Worm (Caenorhabditis elegans) whole organism, late embryonic: ENCODE data around the gene gldi-11.

ENCODE experiments used
- C08G9.2 ChIP-seq: sonication (generic microtip); optimal IDR thresholded peaks from 2 replicates; lab custom pipeline; 2016; ENCODE audit warnings: mild to moderate bottlenecking, missing genetic modification characterization, moderate library complexity, missing compliant biosample characterization
- F13H6.1 ChIP-seq: sonication (generic microtip); optimal IDR thresholded peaks from 2 replicates; lab custom pipeline; 2016; ENCODE audit warnings: missing genetic modification characterization, missing compliant biosample characterization
- Y22D7AL.16 ChIP-seq: sonication (generic microtip); optimal IDR thresholded peaks from 2 replicates; lab custom pipeline; 2016; ENCODE audit warnings: missing genetic modification characterization, missing compliant biosample characterization
- ceh-14 ChIP-seq: sonication (generic microtip); optimal IDR thresholded peaks from 2 replicates; lab custom pipeline; 2016; ENCODE audit warnings: missing genotype, missing genetic modification characterization, missing compliant biosample characterization
- ceh-22 ChIP-seq: sonication (generic microtip); optimal IDR thresholded peaks from 2 replicates; lab custom pipeline; 2017; ENCODE audit warnings: missing biosample characterization, missing genetic modification characterization
- ceh-24 ChIP-seq: sonication (generic microtip); optimal IDR thresholded peaks from 2 replicates; lab custom pipeline; 2016; ENCODE audit warnings: mild to moderate bottlenecking, missing genetic modification characterization, missing compliant biosample characterization
- ceh-30 ChIP-seq: fragments of 150-350 bp; optimal IDR thresholded peaks from 2 replicates; lab custom pipeline; 2014; ENCODE audit warnings: missing biosample characterization, missing genetic modification characterization
- ceh-45 ChIP-seq: fragments of 200-800 bp; sonication (Bioruptor generic); IDR thresholded peaks from 2 replicates; pipeline ENCODE4 v1.3.6; 2022; ENCODE audit warnings: missing genetic modification reagents, missing genetic modification characterization, missing compliant biosample characterization
- ceh-48 ChIP-seq: sonication (generic microtip); optimal IDR thresholded peaks from 2 replicates; lab custom pipeline; 2016; ENCODE audit warnings: missing genetic modification characterization, inconsistent platforms, missing compliant biosample characterization
- che-1 ChIP-seq: sonication (generic microtip); optimal IDR thresholded peaks from 2 replicates; lab custom pipeline; 2016; ENCODE audit warnings: mild to moderate bottlenecking, missing genetic modification characterization, missing compliant biosample characterization
- dmd-4 ChIP-seq: sonication (generic microtip); optimal IDR thresholded peaks from 2 replicates; lab custom pipeline; 2016; ENCODE audit warnings: borderline replicate concordance, missing genetic modification characterization, missing compliant biosample characterization
- elt-2 ChIP-seq: sonication (generic microtip); optimal IDR thresholded peaks from 2 replicates; lab custom pipeline; 2016; ENCODE audit warnings: missing genetic modification reagents, missing genetic modification characterization, missing compliant biosample characterization
- elt-4 ChIP-seq: sonication (generic microtip); optimal IDR thresholded peaks from 2 replicates; lab custom pipeline; 2016; ENCODE audit warnings: missing genetic modification characterization, missing compliant biosample characterization
- fax-1 ChIP-seq: sonication (generic microtip); optimal IDR thresholded peaks from 2 replicates; lab custom pipeline; 2016; ENCODE audit warnings: missing genotype, missing genetic modification characterization, missing compliant biosample characterization
- fkh-6 ChIP-seq: sonication (generic microtip); optimal IDR thresholded peaks from 2 replicates; lab custom pipeline; 2016; ENCODE audit warnings: missing genetic modification characterization, missing compliant biosample characterization
- hlh-30 ChIP-seq: sonication (generic microtip); optimal IDR thresholded peaks from 2 replicates; lab custom pipeline; 2017; ENCODE audit warnings: antibody characterized with exemption, missing genetic modification characterization, missing compliant biosample characterization; ENCODE audit not compliant: insufficient read depth
- nfya-1 ChIP-seq: sonication (generic microtip); optimal IDR thresholded peaks from 2 replicates; lab custom pipeline; 2017; ENCODE audit warnings: missing genetic modification characterization, mild to moderate bottlenecking, missing compliant biosample characterization, antibody characterized with exemption, moderate library complexity
- nhr-11 ChIP-seq: fragments of 150-350 bp; optimal IDR thresholded peaks from 2 replicates; lab custom pipeline; 2014; ENCODE audit warnings: missing biosample characterization, missing genetic modification characterization
- pag-3 ChIP-seq: sonication (generic microtip); optimal IDR thresholded peaks from 2 replicates; lab custom pipeline; 2016; ENCODE audit warnings: missing compliant biosample characterization, missing genetic modification characterization, borderline replicate concordance
- pha-4 ChIP-seq: fragments of 150-350 bp; optimal IDR thresholded peaks from 2 replicates; lab custom pipeline; 2018; ENCODE audit warnings: missing biosample characterization, missing genetic modification reagents, missing genetic modification characterization
- pros-1 ChIP-seq: fragments of 150-350 bp; optimal IDR thresholded peaks from 2 replicates; lab custom pipeline; 2014; ENCODE audit warnings: missing biosample characterization, missing genetic modification reagents, missing genetic modification characterization
- sox-2 ChIP-seq: fragments of 200-800 bp; sonication (Bioruptor generic); IDR thresholded peaks from 2 replicates; pipeline ENCODE4 v1.3.6; 2022; ENCODE audit warnings: missing genetic modification reagents, missing genetic modification characterization, missing compliant biosample characterization
- sox-4 ChIP-seq: sonication (generic microtip); optimal IDR thresholded peaks from 2 replicates; lab custom pipeline; 2017; ENCODE audit warnings: mild to moderate bottlenecking, missing genetic modification characterization, inconsistent platforms, missing compliant biosample characterization
- tbx-2 ChIP-seq: sonication (generic microtip); optimal IDR thresholded peaks from 2 replicates; lab custom pipeline; 2016; ENCODE audit warnings: missing genetic modification characterization, missing compliant biosample characterization
- unc-3 ChIP-seq, 2 experiments: fragments of 200-800 bp in 1 of 2; sonication (Bioruptor generic) in 1 of 2; sonication (generic microtip) in 1 of 2; conservative IDR thresholded peaks in 1 of 2; optimal IDR thresholded peaks in 1 of 2; 2 replicates each; pipeline versions ENCODE4 v1.3.6 to Lab custom; 2016 to 2022; ENCODE audit warnings: missing compliant biosample characterization in 2 of 2, missing genetic modification characterization in 2 of 2, missing genetic modification reagents in 1 of 2
- unc-42 ChIP-seq: sonication (generic microtip); optimal IDR thresholded peaks from 2 replicates; lab custom pipeline; 2016; ENCODE audit warnings: missing genotype, missing genetic modification characterization, missing compliant biosample characterization
- zip-5 ChIP-seq: sonication (generic microtip); optimal IDR thresholded peaks from 2 replicates; lab custom pipeline; 2016; ENCODE audit warnings: missing genetic modification characterization, missing compliant biosample characterization
- ztf-16 ChIP-seq: sonication (generic microtip); optimal IDR thresholded peaks from 2 replicates; lab custom pipeline; 2017; ENCODE audit warnings: missing genetic modification characterization, missing compliant biosample characterization

gldi-11 gene

DNA sequence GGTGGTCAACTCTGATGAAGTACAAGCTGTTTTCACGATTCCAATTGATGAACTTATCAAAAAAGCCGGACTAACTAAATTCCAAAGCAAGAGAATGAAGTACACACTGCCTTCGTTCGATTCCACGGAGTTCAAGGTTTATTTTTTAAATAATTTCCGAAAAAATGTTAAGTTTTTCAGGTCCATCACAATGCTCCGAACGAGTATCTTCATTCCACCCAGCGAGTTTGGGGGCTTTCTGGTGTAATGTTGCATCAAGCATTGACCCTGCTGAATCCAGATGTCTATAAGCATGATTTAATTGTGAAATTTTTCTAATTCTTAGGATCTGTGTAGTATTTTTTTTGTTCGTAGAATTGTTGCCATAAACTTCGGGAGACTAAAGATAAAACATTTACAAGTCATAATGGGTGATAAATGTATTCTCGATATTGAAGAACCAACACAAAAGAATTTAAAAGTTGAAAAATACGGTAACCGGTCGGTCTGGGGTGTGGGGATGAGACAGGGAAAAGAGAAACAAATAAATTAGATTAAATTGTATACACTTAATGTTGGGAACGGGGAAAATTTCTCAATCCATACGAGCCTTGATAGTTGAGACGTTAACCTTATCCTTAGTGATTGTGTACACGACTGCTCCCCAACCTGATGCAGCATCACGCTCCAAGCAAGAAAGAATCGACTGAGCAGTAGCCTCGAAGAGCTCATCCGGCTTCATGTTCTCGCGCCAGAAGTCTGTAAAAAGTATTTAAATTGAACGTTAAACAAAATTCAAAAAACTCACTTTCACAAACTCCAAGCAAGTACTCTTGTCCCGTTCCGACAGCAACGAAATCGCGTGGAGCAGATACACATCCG, 8.7 kb upstream of the gldi-11 start:
- no peak for TF ChIP-seq zip-5
- TF ChIP-seq elt-4 (tag; lab: Kevin White, UChicago): no peak
- TF ChIP-seq, all 69 proteins: peak for 0

DNA sequence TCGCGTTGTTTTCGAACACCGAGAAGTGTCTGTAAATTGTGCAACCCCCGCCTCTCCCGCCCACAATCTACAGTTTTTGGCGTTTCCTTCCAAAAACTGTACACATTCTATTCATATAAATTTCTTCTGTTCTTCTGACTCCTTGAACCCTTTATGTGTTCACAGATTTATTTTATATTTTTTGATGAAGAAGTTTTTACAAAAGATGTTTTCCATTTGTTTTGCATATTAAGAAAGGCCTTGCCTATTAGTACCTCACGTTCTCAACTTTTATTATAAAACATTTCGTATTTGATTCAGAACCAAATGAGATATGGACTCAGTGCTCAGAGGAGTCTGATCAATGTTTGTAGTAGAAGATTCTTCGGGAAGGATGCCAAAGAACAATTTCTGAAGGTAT, 7.7 kb upstream of the gldi-11 start, which contains the start of gene ndx-3:
ndx-3 (plus strand) TSS at position 301 of the 400 bp plus-strand sequence.
- TF ChIP-seq nfya-1 (tag; lab: Kevin White, UChicago) (no peak), C08G9.2 (no peak), F13H6.1 (no peak), dmd-4 (tag; lab: Kevin White, UChicago) (no peak), sox-2 (GFP tag; lab: Robert Waterston, UW) (no peak), unc-3 (GFP tag; conservative IDR thresholded peaks at IDR 0.05; lab: Robert Waterston, UW) (no peak), unc-3 (tag; optimal IDR thresholded peaks at IDR 0.05; lab: Kevin White, UChicago) (no peak), zip-5 (no peak)

- TF ChIP-seq ceh-22 (tag; lab: Kevin White, UChicago) (no peak), ceh-14 (tag; lab: Kevin White, UChicago) (no peak), pha-4 (no peak), ceh-48 (tag; lab: Kevin White, UChicago) (no peak), che-1 (tag; lab: Kevin White, UChicago) (no peak), hlh-30 (no peak)
Measured at ce11 chrII:4949380-4949950, 3.9 kb upstream of the gldi-11 start, which contains the start of the genes try-1 and zyg-12. Gene try-1, minus strand, starts transcription at chrII:4949527. Gene zyg-12, plus strand, starts transcription at chrII:4949900.

- TF ChIP-seq sox-2 (GFP tag; lab: Robert Waterston, UW): no peak
Measured at ce11 chrII:4948118-4948517, 2.5 kb upstream of the gldi-11 start.

DNA sequence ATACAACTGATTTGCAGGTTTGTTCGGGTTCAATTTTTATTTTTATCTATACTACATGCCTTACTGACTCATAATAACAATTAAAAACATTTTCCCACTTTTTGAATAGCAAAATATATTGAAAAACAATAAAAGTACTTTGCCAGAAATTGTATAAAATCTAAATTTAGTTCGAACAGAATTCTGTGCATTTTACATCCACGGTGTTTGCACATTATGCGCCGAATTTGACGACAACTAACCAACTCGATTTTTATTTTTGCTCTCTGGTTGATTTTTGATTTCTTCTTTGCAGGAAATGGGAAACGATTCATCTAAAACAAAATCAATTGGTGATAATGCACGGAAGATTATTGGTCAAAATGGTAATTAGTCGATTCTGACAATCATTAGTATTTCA, 1.2 kb upstream of the gldi-11 start:
- TF ChIP-seq unc-42 (tag; lab: Kevin White, UChicago) (no peak), fkh-6 (tag; lab: Kevin White, UChicago) (no peak), sox-4 (tag; lab: Kevin White, UChicago) (no peak), pros-1 (no peak), ceh-24 (tag; lab: Kevin White, UChicago) (no peak), pha-4 (no peak), pag-3 (tag; lab: Kevin White, UChicago) (no peak), fax-1 (tag; lab: Kevin White, UChicago) (no peak), ceh-30 (tag; lab: Kevin White, UChicago) (no peak), nhr-11 (no peak), tbx-2 (tag; lab: Kevin White, UChicago) (no peak)

ce11 chrII:4943849-4944248, 1.7 kb downstream of the gldi-11 start, which contains the start of gene mdt-4:
Gene mdt-4, minus strand, starts transcription at chrII:4943949.
- no peak for TF ChIP-seq Y22D7AL.16 (tag; lab: Kevin White, UChicago)
- TF ChIP-seq pag-3 (tag; lab: Kevin White, UChicago): no peak

ce11 chrII:4942829-4943228, 2.8 kb downstream of the gldi-11 start:
- TF ChIP-seq elt-2 (tag; lab: Kevin White, UChicago) (peak; percentile 70), hlh-30 (peak; percentile 16), ceh-45 (GFP tag; lab: Robert Waterston, UW) (no peak), ceh-24 (tag; lab: Kevin White, UChicago) (no peak), tbx-2 (tag; lab: Kevin White, UChicago) (no peak), ztf-16 (no peak), pag-3 (tag; lab: Kevin White, UChicago) (no peak)
